Fruit fly (Drosophila melanogaster) whole organism, adult: ENCODE measurements around the gene CG34183.

Experiments used
- CG11617 ChIP-seq: fragments of 200-800 bp; sonication (Bioruptor generic); optimal IDR thresholded peaks from 2 replicates; lab custom pipeline; 2017; ENCODE audit warnings: mild to moderate bottlenecking, missing biosample characterization, missing genetic modification reagents, missing genetic modification characterization
- CG12768 ChIP-seq: fragments of 200-800 bp; sonication (Bioruptor generic); optimal IDR thresholded peaks from 2 replicates; lab custom pipeline; 2017; ENCODE audit warnings: missing biosample characterization, missing genetic modification characterization, mild to moderate bottlenecking, moderate library complexity, missing genetic modification reagents
- CG14711 ChIP-seq: fragments of 200-800 bp; sonication (Bioruptor generic); optimal IDR thresholded peaks from 2 replicates; lab custom pipeline; 2018; ENCODE audit warnings: missing biosample characterization, mild to moderate bottlenecking, missing genetic modification characterization, moderate library complexity
- CG1620 ChIP-seq: fragments of 200-800 bp; sonication (Bioruptor generic); optimal IDR thresholded peaks from 2 replicates; lab custom pipeline; 2016; ENCODE audit warnings: missing biosample characterization, missing genetic modification characterization
- CG33017 ChIP-seq: fragments of 200-800 bp; sonication (Bioruptor generic); optimal IDR thresholded peaks from 2 replicates; lab custom pipeline; 2018; ENCODE audit warnings: missing biosample characterization, mild to moderate bottlenecking, missing genetic modification characterization, moderate library complexity
- CG5204 ChIP-seq: fragments of 200-800 bp; sonication (Bioruptor generic); optimal IDR thresholded peaks from 2 replicates; lab custom pipeline; 2016; ENCODE audit warnings: missing biosample characterization, missing genetic modification characterization
- CG7045 ChIP-seq: fragments of 200-800 bp; sonication (Bioruptor generic); optimal IDR thresholded peaks from 2 replicates; lab custom pipeline; 2017; ENCODE audit warnings: missing biosample characterization, mild to moderate bottlenecking, missing genetic modification characterization
- CG7101 ChIP-seq: fragments of 200-800 bp; sonication (Bioruptor generic); optimal IDR thresholded peaks from 2 replicates; lab custom pipeline; 2018; ENCODE audit warnings: missing biosample characterization, mild to moderate bottlenecking, missing genetic modification characterization, moderate library complexity
- Clk ChIP-seq: fragments of 200-800 bp; sonication (Bioruptor generic); optimal IDR thresholded peaks from 2 replicates; lab custom pipeline; 2017; ENCODE audit warnings: missing biosample characterization, missing genetic modification characterization
- Crg-1 ChIP-seq: fragments of 200-800 bp; sonication (Bioruptor generic); optimal IDR thresholded peaks from 2 replicates; lab custom pipeline; 2016; ENCODE audit warnings: missing biosample characterization, missing genetic modification characterization
- Hr96 ChIP-seq: fragments of 200-800 bp; sonication (Bioruptor generic); optimal IDR thresholded peaks from 2 replicates; lab custom pipeline; 2016; ENCODE audit warnings: missing biosample characterization, missing genetic modification characterization
- Mnt ChIP-seq: fragments of 200-800 bp; sonication (Bioruptor generic); optimal IDR thresholded peaks from 2 replicates; lab custom pipeline; 2016; ENCODE audit warnings: missing biosample characterization, mild to moderate bottlenecking, missing genetic modification characterization
- bab1 ChIP-seq: fragments of 200-800 bp; sonication (Bioruptor generic); optimal IDR thresholded peaks from 3 replicates; lab custom pipeline; 2019; ENCODE audit warnings: missing biosample characterization, mild to moderate bottlenecking, missing genetic modification characterization, moderate library complexity
- cic ChIP-seq: fragments of 200-800 bp; sonication (Bioruptor generic); optimal IDR thresholded peaks from 2 replicates; lab custom pipeline; 2017; ENCODE audit warnings: missing biosample characterization, mild to moderate bottlenecking, missing genetic modification characterization, moderate library complexity
- cnc ChIP-seq, 2 experiments: fragments of >200 bp; optimal IDR thresholded peaks; 2 replicates each; lab custom pipeline; 2017
- kay ChIP-seq: fragments of 200-800 bp; sonication (Bioruptor generic); peaks from one replicate; lab custom pipeline; 2016; ENCODE audit warnings: missing biosample characterization, missing genetic modification characterization, borderline replicate concordance
- ovo ChIP-seq: fragments of 200-800 bp; sonication (Bioruptor generic); optimal IDR thresholded peaks from 2 replicates; lab custom pipeline; 2016; ENCODE audit warnings: missing biosample characterization, missing genetic modification characterization
- pad ChIP-seq: fragments of 200-800 bp; sonication (Bioruptor generic); optimal IDR thresholded peaks from 3 replicates; lab custom pipeline; 2017; ENCODE audit warnings: missing biosample characterization, missing genetic modification characterization, mild to moderate bottlenecking, moderate library complexity, missing genetic modification reagents
- tj ChIP-seq: fragments of 200-800 bp; sonication (Bioruptor generic); optimal IDR thresholded peaks from 3 replicates; lab custom pipeline; 2017; ENCODE audit warnings: missing biosample characterization, mild to moderate bottlenecking, missing genetic modification characterization, moderate library complexity
- toe ChIP-seq: fragments of 200-800 bp; sonication (Bioruptor generic); optimal IDR thresholded peaks from 2 replicates; lab custom pipeline; 2016; ENCODE audit warnings: missing biosample characterization, missing genetic modification characterization

The CG34183 gene

DNA sequence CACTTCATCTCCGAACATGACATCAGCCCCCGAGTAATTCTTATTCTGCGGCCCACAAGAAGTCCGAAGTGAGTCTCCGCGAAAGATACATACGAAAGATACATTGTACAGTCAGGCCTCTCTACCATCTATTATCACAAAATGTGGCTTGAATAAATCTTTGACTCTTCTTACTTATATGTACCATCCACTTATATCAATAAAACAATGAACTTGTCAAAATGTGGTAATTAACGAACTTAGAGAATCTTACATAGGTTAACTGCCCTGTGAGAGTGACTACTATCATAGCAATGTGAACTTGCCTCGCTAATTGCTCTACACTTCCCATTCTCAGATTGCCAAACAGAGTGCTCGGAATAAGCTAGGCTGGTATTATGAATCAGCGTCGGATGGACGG is 16.1 kb upstream of the CG34183 start:
- no peak for TF ChIP-seq Clk
- TF ChIP-seq cic = no peak
- TF ChIP-seq kay (GFP tag; lab: Kevin White, UChicago) = peak; percentile 80
- no peak for TF ChIP-seq Hr96 (GFP tag; lab: Kevin White, UChicago)
- no peak for TF ChIP-seq tj (GFP tag; lab: Kevin White, UChicago)
- TF ChIP-seq CG12768 (GFP tag; lab: Kevin White, UChicago) = no peak
- no peak for TF ChIP-seq bab1 (GFP tag; lab: Kevin White, UChicago)
- TF ChIP-seq CG14711 (tag; lab: Kevin White, UChicago) = no peak
- TF ChIP-seq cnc (optimal IDR thresholded peaks at IDR 0.05; lab: Kevin White, UChicago) = no peak

- TF ChIP-seq Mnt (GFP tag; lab: Kevin White, UChicago) (no peak), CG14711 (tag; lab: Kevin White, UChicago) (no peak), cic (no peak), cnc (optimal IDR thresholded peaks at IDR 0.05; lab: Kevin White, UChicago) (no peak), CG5204 (GFP tag; lab: Kevin White, UChicago) (no peak), Clk (no peak), Crg-1 (GFP tag; lab: Kevin White, UChicago) (no peak), bab1 (GFP tag; lab: Kevin White, UChicago) (no peak), CG7101 (no peak)
These were observed 12.5 kb upstream of the CG34183 start, which contains the start of gene Muc30E for dm6 chr2L:9903028-9903427. Gene Muc30E, minus strand, starts transcription at chr2L:9903128.

DNA sequence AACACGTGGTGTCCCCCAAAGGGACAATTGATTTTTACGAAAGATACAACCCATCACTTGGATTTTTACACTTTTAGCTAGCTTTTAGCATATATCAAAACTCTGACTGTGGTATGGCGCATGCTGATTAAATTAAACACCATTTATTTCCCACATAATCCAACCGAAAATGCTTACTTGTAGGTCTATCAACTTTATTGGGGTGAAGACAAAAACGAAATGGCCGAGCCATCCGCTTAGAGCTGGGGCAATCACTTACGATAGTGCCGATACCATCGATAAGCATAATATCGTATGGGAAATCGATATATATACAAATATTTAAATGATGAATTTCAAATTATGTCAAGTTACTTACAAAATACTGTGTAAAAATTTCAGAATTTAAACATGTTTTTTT is 6.7 kb upstream of the CG34183 start, which contains the start of gene RpS2:
TSS of gene RpS2 (minus strand) at position 257 of the 400 bp plus-strand sequence.
- TF ChIP-seq Mnt (GFP tag; lab: Kevin White, UChicago) (peak; percentile 97), pad (GFP tag; lab: Kevin White, UChicago) (peak; percentile 35), tj (GFP tag; lab: Kevin White, UChicago) (peak; percentile 32), kay (GFP tag; lab: Kevin White, UChicago) (no peak), CG7045 (peak; percentile 6), cnc (optimal IDR thresholded peaks at IDR 0.05; lab: Kevin White, UChicago) (no peak), CG33017 (tag; lab: Kevin White, UChicago) (peak; percentile 67), cic (no peak), ovo (GFP tag; lab: Kevin White, UChicago) (no peak), CG7101 (peak; percentile 74), CG5204 (GFP tag; lab: Kevin White, UChicago) (no peak), CG14711 (tag; lab: Kevin White, UChicago) (peak; percentile 65), Hr96 (GFP tag; lab: Kevin White, UChicago) (peak; percentile 69), Crg-1 (GFP tag; lab: Kevin White, UChicago) (peak; percentile 79), bab1 (GFP tag; lab: Kevin White, UChicago) (peak; percentile 68), Clk (no peak), CG11617 (peak; percentile 69), CG12768 (GFP tag; lab: Kevin White, UChicago) (peak; percentile 28), CG1620 (GFP tag; lab: Kevin White, UChicago) (peak; percentile 49), toe (GFP tag; lab: Kevin White, UChicago) (no peak)

dm6 chr2L:9894871-9895364 is 4.3 kb upstream of the CG34183 start, which contains the start of gene Bka:
Gene Bka, plus strand, starts transcription at chr2L:9895287.
- TF ChIP-seq pad (GFP tag; lab: Kevin White, UChicago) = peak; percentile 48
- TF ChIP-seq Clk = no peak
- TF ChIP-seq kay (GFP tag; lab: Kevin White, UChicago) = no peak
- TF ChIP-seq CG1620 (GFP tag; lab: Kevin White, UChicago) = peak; percentile 33
- peak; percentile 19 for TF ChIP-seq cic
- TF ChIP-seq tj (GFP tag; lab: Kevin White, UChicago) = peak; percentile 73
- peak; percentile 44 for TF ChIP-seq Hr96 (GFP tag; lab: Kevin White, UChicago)
- peak; percentile 83 for TF ChIP-seq bab1 (GFP tag; lab: Kevin White, UChicago)
- peak; percentile 18 for TF ChIP-seq ovo (GFP tag; lab: Kevin White, UChicago)
- TF ChIP-seq CG5204 (GFP tag; lab: Kevin White, UChicago) = no peak
- TF ChIP-seq CG12768 (GFP tag; lab: Kevin White, UChicago) = no peak
- no peak for TF ChIP-seq toe (GFP tag; lab: Kevin White, UChicago)
- peak; percentile 71 for TF ChIP-seq CG14711 (tag; lab: Kevin White, UChicago)
- TF ChIP-seq CG33017 (tag; lab: Kevin White, UChicago) = peak; percentile 71
- TF ChIP-seq CG7101 = peak; percentile 81
- peak; percentile 69 for TF ChIP-seq Crg-1 (GFP tag; lab: Kevin White, UChicago)
- peak; percentile 38 for TF ChIP-seq CG7045
- TF ChIP-seq cnc (optimal IDR thresholded peaks at IDR 0.05; lab: Kevin White, UChicago) = no peak
- peak; percentile 87 for TF ChIP-seq CG11617
- peak; percentile 100 for TF ChIP-seq Mnt (GFP tag; lab: Kevin White, UChicago)

DNA sequence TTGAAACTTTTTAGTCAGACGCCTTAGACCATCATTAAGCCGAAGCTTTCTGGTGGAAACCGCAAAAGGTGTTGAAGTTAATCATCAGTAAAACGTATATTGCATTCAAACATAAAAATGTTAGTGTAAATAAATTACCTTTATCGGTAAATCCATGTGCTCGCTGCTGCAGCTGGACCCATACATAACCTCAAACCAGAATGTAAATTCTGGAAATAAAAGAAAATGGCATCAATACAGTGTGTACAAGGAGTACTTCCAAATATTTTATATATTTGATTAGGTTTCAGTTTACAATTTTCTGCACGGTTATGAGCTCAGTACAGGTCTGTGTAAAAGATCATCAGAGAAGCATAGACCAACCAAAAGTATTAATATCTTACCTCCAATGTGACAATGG is 3.6 kb upstream of the CG34183 start:
- TF ChIP-seq CG33017 (tag; lab: Kevin White, UChicago) (no peak), Crg-1 (GFP tag; lab: Kevin White, UChicago) (no peak), CG7101 (no peak), bab1 (GFP tag; lab: Kevin White, UChicago) (no peak), pad (GFP tag; lab: Kevin White, UChicago) (no peak), Clk (no peak), ovo (GFP tag; lab: Kevin White, UChicago) (no peak)

DNA sequence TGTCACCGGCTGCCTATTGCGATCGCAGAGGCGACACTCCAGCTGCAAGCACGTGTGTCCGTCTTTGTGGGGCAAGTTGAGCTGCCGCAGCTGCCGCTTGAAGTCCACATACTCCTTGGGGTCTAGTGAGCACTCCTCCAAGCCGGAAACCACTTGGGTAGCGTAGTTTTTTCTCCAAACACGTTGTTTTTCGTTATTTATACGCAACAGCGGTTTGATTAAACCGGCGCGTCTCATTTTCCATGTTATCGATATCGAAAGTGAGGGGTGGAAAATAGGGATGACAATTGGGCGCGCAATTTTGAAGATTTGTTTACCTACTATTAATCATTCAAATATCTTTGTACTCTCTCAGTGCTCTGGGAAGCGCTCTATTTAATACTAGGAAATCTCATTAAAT is 2.6 kb upstream of the CG34183 start, which contains the start of gene mtDNA-helicase:
TSS of gene mtDNA-helicase (minus strand) at position 264 of the 400 bp plus-strand sequence.
- TF ChIP-seq Clk (no peak), CG12768 (GFP tag; lab: Kevin White, UChicago) (no peak), cnc (optimal IDR thresholded peaks at IDR 0.05; lab: Kevin White, UChicago) (no peak), CG7045 (no peak), Hr96 (GFP tag; lab: Kevin White, UChicago) (no peak), CG33017 (tag; lab: Kevin White, UChicago) (no peak), CG5204 (GFP tag; lab: Kevin White, UChicago) (no peak), bab1 (GFP tag; lab: Kevin White, UChicago) (peak; percentile 13), Mnt (GFP tag; lab: Kevin White, UChicago) (peak; percentile 80), CG11617 (no peak), Crg-1 (GFP tag; lab: Kevin White, UChicago) (peak; percentile 9), CG7101 (no peak), CG1620 (GFP tag; lab: Kevin White, UChicago) (no peak), tj (GFP tag; lab: Kevin White, UChicago) (no peak)
